Worm (Caenorhabditis elegans) whole organism, late embryonic: ENCODE measurements around the gene srd-49.

Experiments used
- fax-1 ChIP-seq: sonication (generic microtip); optimal IDR thresholded peaks from 2 replicates; lab custom pipeline; 2016; ENCODE audit warnings: missing genotype, missing genetic modification characterization, missing compliant biosample characterization
- unc-55 ChIP-seq: sonication (generic microtip); optimal IDR thresholded peaks from 2 replicates; lab custom pipeline; 2017; ENCODE audit warnings: missing biosample characterization, missing genetic modification reagents, missing genetic modification characterization

- TF ChIP-seq fax-1 (tag; lab: Kevin White, UChicago) (no peak), unc-55 (GFP tag; lab: Kevin White, UChicago) (no peak)
These were observed 10.9 kb downstream of the srd-49 start, which contains the start of gene C08B6.2 for ce11 chrV:10105412-10105811.
